Fruit fly (Drosophila melanogaster) whole organism, embryonic: ENCODE data around the gene nol.

Source experiments
- Aef1 ChIP-seq: fragments of 200-800 bp; sonication (Bioruptor generic); IDR thresholded peaks from 3 replicates; pipeline ENCODE4 v1.3.6; 2022; ENCODE audit warnings: missing biosample characterization, missing genetic modification characterization
- Atf3 ChIP-seq: fragments of 200-800 bp; sonication (Bioruptor generic); optimal IDR thresholded peaks from 3 replicates; lab custom pipeline; 2016; ENCODE audit warnings: missing biosample characterization, missing genetic modification characterization
- BEAF-32 ChIP-seq: fragments of 200-800 bp; sonication (Bioruptor generic); optimal IDR thresholded peaks from 3 replicates; lab custom pipeline; 2017; ENCODE audit warnings: missing biosample characterization, missing genetic modification characterization, mild to moderate bottlenecking, moderate library complexity, missing genetic modification reagents
- Bteb2 ChIP-seq: fragments of 200-800 bp; sonication (Bioruptor generic); optimal IDR thresholded peaks from 2 replicates; lab custom pipeline; 2016; ENCODE audit warnings: missing biosample characterization, missing genetic modification characterization
- C15 ChIP-seq: fragments of 200-800 bp; sonication (Bioruptor generic); IDR thresholded peaks from 3 replicates; pipeline ENCODE4 v1.3.6; 2022; ENCODE audit warnings: missing biosample characterization, missing genetic modification characterization
- CG10462 ChIP-seq: fragments of 200-800 bp; sonication (Bioruptor generic); optimal IDR thresholded peaks from 2 replicates; lab custom pipeline; 2016; ENCODE audit warnings: missing biosample characterization, missing genetic modification characterization
- CG10543 ChIP-seq: fragments of 200-800 bp; sonication (Bioruptor generic); optimal IDR thresholded peaks from 3 replicates; lab custom pipeline; 2017; ENCODE audit warnings: missing biosample characterization, mild to moderate bottlenecking, missing genetic modification characterization, moderate library complexity
- CG12744 ChIP-seq: fragments of 200-800 bp; sonication (Bioruptor generic); optimal IDR thresholded peaks from 2 replicates; lab custom pipeline; 2016; ENCODE audit warnings: missing biosample characterization, missing genetic modification characterization
- CG12769 ChIP-seq: fragments of 200-800 bp; sonication (Bioruptor generic); optimal IDR thresholded peaks from 2 replicates; lab custom pipeline; 2019; ENCODE audit warnings: missing biosample characterization, mild to moderate bottlenecking, missing genetic modification characterization, moderate library complexity
- CG13287 ChIP-seq: fragments of 200-800 bp; sonication (Bioruptor generic); IDR thresholded peaks from 2 replicates; pipeline ENCODE4 v1.3.6; 2022; ENCODE audit warnings: missing biosample characterization, missing genetic modification characterization; ENCODE audit not compliant: partially characterized antibody
- CG17361 ChIP-seq: fragments of 200-800 bp; sonication (Bioruptor generic); IDR thresholded peaks from 3 replicates; pipeline ENCODE4 v1.3.6; 2022; ENCODE audit warnings: missing biosample characterization, missing genetic modification characterization
- CG17802 ChIP-seq: fragments of 200-800 bp; sonication (Bioruptor generic); optimal IDR thresholded peaks from 2 replicates; lab custom pipeline; 2018; ENCODE audit warnings: missing biosample characterization, mild to moderate bottlenecking, missing genetic modification characterization, moderate library complexity
- CG18011 ChIP-seq: fragments of 200-800 bp; sonication (Bioruptor generic); optimal IDR thresholded peaks from 2 replicates; lab custom pipeline; 2017; ENCODE audit warnings: missing biosample characterization, missing genetic modification characterization, mild to moderate bottlenecking, moderate library complexity, missing genotype
- CG18476 ChIP-seq: fragments of 200-800 bp; sonication (Bioruptor generic); optimal IDR thresholded peaks from 2 replicates; lab custom pipeline; 2016; ENCODE audit warnings: missing biosample characterization, mild to moderate bottlenecking, missing genetic modification characterization
- CG3838 ChIP-seq: fragments of 200-800 bp; sonication (Bioruptor generic); optimal IDR thresholded peaks from 3 replicates; lab custom pipeline; 2016; ENCODE audit warnings: missing biosample characterization, missing genetic modification characterization
- CG4360 ChIP-seq: fragments of 200-800 bp; sonication (Bioruptor generic); IDR thresholded peaks from 2 replicates; pipeline ENCODE4 v1.3.6; 2022; ENCODE audit warnings: missing biosample characterization, missing genetic modification characterization
- CG5953 ChIP-seq: fragments of 200-800 bp; sonication (Bioruptor generic); IDR thresholded peaks from 2 replicates; pipeline ENCODE4 v1.3.6; 2022; ENCODE audit warnings: missing biosample characterization, missing genetic modification characterization
- CG6654 ChIP-seq: fragments of 200-800 bp; sonication (Bioruptor generic); optimal IDR thresholded peaks from 2 replicates; lab custom pipeline; 2017; ENCODE audit warnings: missing biosample characterization, mild to moderate bottlenecking, missing genetic modification characterization
- CG7271 ChIP-seq: fragments of 200-800 bp; sonication (Bioruptor generic); optimal IDR thresholded peaks from 2 replicates; lab custom pipeline; 2018; ENCODE audit warnings: missing biosample characterization, mild to moderate bottlenecking, missing genetic modification characterization, moderate library complexity
- CG9215 ChIP-seq: fragments of 200-800 bp; sonication (Bioruptor generic); IDR thresholded peaks from 2 replicates; pipeline ENCODE4 v1.3.6; 2022; ENCODE audit warnings: missing biosample characterization, missing genetic modification characterization
- CG9437 ChIP-seq: fragments of 200-800 bp; sonication (Bioruptor generic); optimal IDR thresholded peaks from 2 replicates; lab custom pipeline; 2018; ENCODE audit warnings: missing biosample characterization, mild to moderate bottlenecking, missing genetic modification characterization
- CG9817 ChIP-seq: fragments of 200-800 bp; sonication (Bioruptor generic); optimal IDR thresholded peaks from 2 replicates; lab custom pipeline; 2018; ENCODE audit warnings: missing biosample characterization, mild to moderate bottlenecking, missing genetic modification characterization, moderate library complexity
- D ChIP-seq, 2 experiments: fragments of 200-800 bp in 1 of 2; fragments of >200 bp in 1 of 2; sonication (Bioruptor generic) in 1 of 2; optimal IDR thresholded peaks; 2 replicates in 1 of 2; 3 replicates in 1 of 2; lab custom pipeline; 2017; ENCODE audit warnings: mild to moderate bottlenecking in 1 of 2, missing biosample characterization in 1 of 2, missing genetic modification characterization in 1 of 2, missing genetic modification reagents in 1 of 2
- Deaf1 ChIP-seq: fragments of 200-800 bp; optimal IDR thresholded peaks from 3 replicates; lab custom pipeline; 2019; ENCODE audit warnings: missing biosample characterization, mild to moderate bottlenecking, missing genetic modification characterization, moderate library complexity
- Dip2 ChIP-seq: fragments of 200-800 bp; sonication (Bioruptor generic); IDR thresholded peaks from 2 replicates; pipeline ENCODE4 v1.3.6; 2022; ENCODE audit warnings: missing biosample characterization, missing genetic modification characterization
- Dref ChIP-seq: fragments of 200-800 bp; sonication (Bioruptor generic); IDR thresholded peaks from 2 replicates; pipeline ENCODE4 v1.3.6; 2022; ENCODE audit warnings: missing biosample characterization, missing genetic modification characterization
- E2f2 ChIP-seq: fragments of 200-800 bp; sonication (Bioruptor generic); IDR thresholded peaks from 2 replicates; pipeline ENCODE4 v1.3.6; 2022; ENCODE audit warnings: missing biosample characterization, missing genetic modification characterization
- Fer3 ChIP-seq: fragments of 200-800 bp; sonication (Bioruptor generic); optimal IDR thresholded peaks from 2 replicates; lab custom pipeline; 2018; ENCODE audit warnings: missing biosample characterization, mild to moderate bottlenecking, missing genetic modification characterization, moderate library complexity
- Mes4 ChIP-seq: fragments of 200-800 bp; sonication (Bioruptor generic); optimal IDR thresholded peaks from 2 replicates; lab custom pipeline; 2016; ENCODE audit warnings: missing biosample characterization, missing genetic modification characterization
- NfI ChIP-seq: fragments of 200-800 bp; sonication (Bioruptor generic); optimal IDR thresholded peaks from 3 replicates; lab custom pipeline; 2018; ENCODE audit warnings: missing biosample characterization, mild to moderate bottlenecking, missing genetic modification characterization, moderate library complexity
- Opbp ChIP-seq: fragments of 200-800 bp; sonication (Bioruptor generic); IDR thresholded peaks from 3 replicates; pipeline ENCODE4 v1.3.6; 2022; ENCODE audit warnings: missing biosample characterization, missing genetic modification characterization; ENCODE audit not compliant: partially characterized antibody
- PHDP ChIP-seq: fragments of 200-800 bp; sonication (Bioruptor generic); optimal IDR thresholded peaks from 3 replicates; lab custom pipeline; 2018; ENCODE audit warnings: missing biosample characterization, mild to moderate bottlenecking, missing genetic modification characterization, moderate library complexity
- Rx ChIP-seq: fragments of 200-800 bp; sonication (Bioruptor generic); IDR thresholded peaks from 2 replicates; pipeline ENCODE4 v1.3.6; 2022; ENCODE audit warnings: missing biosample characterization, missing genetic modification characterization
- ac ChIP-seq: fragments of 200-800 bp; sonication (Bioruptor generic); optimal IDR thresholded peaks from 3 replicates; lab custom pipeline; 2017; ENCODE audit warnings: missing biosample characterization, mild to moderate bottlenecking, missing genetic modification characterization
- bigmax ChIP-seq: fragments of 200-800 bp; sonication (Bioruptor generic); optimal IDR thresholded peaks from 2 replicates; lab custom pipeline; 2018; ENCODE audit warnings: missing biosample characterization, mild to moderate bottlenecking, missing genetic modification characterization
- crp ChIP-seq, 2 experiments: fragments of 200-800 bp; sonication (Bioruptor generic); optimal IDR thresholded peaks; 2 replicates in 1 of 2; 3 replicates in 1 of 2; lab custom pipeline; 2017; ENCODE audit warnings: missing biosample characterization in 2 of 2, missing genetic modification characterization in 2 of 2, mild to moderate bottlenecking in 1 of 2, moderate library complexity in 1 of 2
- da ChIP-seq: fragments of 200-800 bp; sonication (Bioruptor generic); optimal IDR thresholded peaks from 2 replicates; lab custom pipeline; 2016; ENCODE audit warnings: missing biosample characterization, missing genetic modification characterization
- fu2 ChIP-seq: fragments of 200-800 bp; sonication (Bioruptor generic); optimal IDR thresholded peaks from 2 replicates; lab custom pipeline; 2016; ENCODE audit warnings: missing biosample characterization, missing genetic modification characterization
- her ChIP-seq: fragments of 200-800 bp; sonication (Bioruptor generic); optimal IDR thresholded peaks from 2 replicates; lab custom pipeline; 2016; ENCODE audit warnings: missing biosample characterization, missing genetic modification characterization
- lmd ChIP-seq: fragments of 200-800 bp; sonication (Bioruptor generic); IDR thresholded peaks from 2 replicates; pipeline ENCODE4 v1.3.6; 2022; ENCODE audit warnings: missing biosample characterization, missing genetic modification characterization
- odd ChIP-seq: fragments of 200-800 bp; sonication (Bioruptor generic); optimal IDR thresholded peaks from 2 replicates; lab custom pipeline; 2017; ENCODE audit warnings: missing biosample characterization, mild to moderate bottlenecking, missing genetic modification characterization
- psq ChIP-seq: fragments of 200-800 bp; sonication (Bioruptor generic); optimal IDR thresholded peaks from 2 replicates; lab custom pipeline; 2017; ENCODE audit warnings: missing biosample characterization, missing genetic modification characterization
- row ChIP-seq: fragments of 200-800 bp; sonication (Bioruptor generic); IDR thresholded peaks from 3 replicates; pipeline ENCODE4 v1.3.6; 2022; ENCODE audit warnings: missing biosample characterization, missing genetic modification characterization
- sim ChIP-seq: fragments of 200-800 bp; sonication (Bioruptor generic); IDR thresholded peaks from 2 replicates; pipeline ENCODE4 v1.3.6; 2022; ENCODE audit warnings: missing biosample characterization, missing genetic modification characterization
- sob ChIP-seq: fragments of 200-800 bp; sonication (Bioruptor generic); IDR thresholded peaks from 2 replicates; pipeline ENCODE4 v1.3.6; 2022; ENCODE audit warnings: missing biosample characterization, missing genetic modification characterization
- sqz ChIP-seq: fragments of 200-800 bp; sonication (Bioruptor generic); optimal IDR thresholded peaks from 3 replicates; lab custom pipeline; 2018; ENCODE audit warnings: missing biosample characterization, mild to moderate bottlenecking, missing genetic modification characterization
- stwl ChIP-seq: fragments of 200-800 bp; sonication (Bioruptor generic); optimal IDR thresholded peaks from 3 replicates; lab custom pipeline; 2018; ENCODE audit warnings: missing biosample characterization, mild to moderate bottlenecking, missing genetic modification characterization, moderate library complexity
- tgo ChIP-seq: fragments of 200-800 bp; sonication (Bioruptor generic); IDR thresholded peaks from 3 replicates; pipeline ENCODE4 v1.3.6; 2022; ENCODE audit warnings: missing biosample characterization, missing genetic modification characterization
- tna ChIP-seq: fragments of 200-800 bp; sonication (Bioruptor generic); IDR thresholded peaks from 2 replicates; pipeline ENCODE4 v1.3.6; 2022; ENCODE audit warnings: missing biosample characterization, missing genetic modification characterization; ENCODE audit not compliant: partially characterized antibody

Gene nol

DNA sequence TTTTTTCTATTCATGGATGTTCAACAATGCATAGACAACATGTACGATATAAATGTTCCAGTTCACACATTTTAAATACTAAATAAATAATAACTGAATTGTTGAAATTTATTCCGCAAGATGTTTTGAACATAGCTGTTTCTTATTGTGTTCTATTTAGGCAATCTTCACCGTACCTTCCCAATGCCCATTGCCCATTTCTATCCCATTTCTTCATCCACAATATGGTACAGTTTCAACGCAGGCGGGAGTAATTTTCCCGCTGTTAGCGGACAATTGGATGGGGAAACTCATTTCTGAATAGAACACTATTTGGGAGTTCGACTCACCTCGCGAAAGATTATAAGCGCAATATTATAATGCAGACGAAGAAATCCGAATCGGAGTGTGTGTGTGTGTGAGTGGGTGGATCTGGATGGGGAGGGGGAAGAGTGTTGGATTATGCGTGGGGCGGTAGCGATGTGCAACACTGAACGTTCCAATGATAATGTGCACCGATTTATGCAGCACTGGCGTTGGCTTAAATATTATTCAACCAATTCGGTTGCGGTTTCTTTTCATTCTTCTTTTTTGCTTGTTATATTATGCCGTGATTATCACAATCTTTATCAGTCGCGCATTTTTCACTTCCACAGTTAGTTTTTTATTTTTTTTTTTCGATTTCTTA lies 38.6 kb upstream of the nol start (continued):
- TF ChIP-seq lmd (peak; percentile 35), da (GFP tag; lab: Kevin White, UChicago) (no peak), Opbp (GFP tag; lab: Robert Waterston, UW) (peak; percentile 42; the same call in 1 of the 3 replicates), CG10462 (GFP tag; lab: Kevin White, UChicago) (peak; percentile 43), NfI (peak; percentile 62), tna (GFP tag; lab: Robert Waterston, UW) (no peak), sim (GFP tag; lab: Robert Waterston, UW) (no peak), Deaf1 (tag; lab: Kevin White, UChicago) (peak; percentile 60), CG17361 (GFP tag; lab: Robert Waterston, UW) (no peak), CG3838 (GFP tag; lab: Kevin White, UChicago) (no peak), crp (GFP tag; optimal IDR thresholded peaks at IDR 0.05; lab: Kevin White, UChicago) (peak in 1 of 2 experiments; percentile 39), CG13287 (GFP tag; lab: Robert Waterston, UW) (no peak; the same call in 1 of the 2 replicates), CG5953 (GFP tag; lab: Robert Waterston, UW) (no peak), her (GFP tag; lab: Kevin White, UChicago) (peak; percentile 61), CG9817 (peak; percentile 10), stwl (tag; lab: Kevin White, UChicago) (peak; percentile 85), Dip2 (GFP tag; lab: Robert Waterston, UW) (no peak), CG17802 (tag; lab: Kevin White, UChicago) (peak; percentile 12), ac (GFP tag; lab: Kevin White, UChicago) (no peak), CG6654 (GFP tag; lab: Kevin White, UChicago) (peak; percentile 14), sqz (GFP tag; lab: Kevin White, UChicago) (peak; percentile 56), Aef1 (GFP tag; lab: Robert Waterston, UW) (no peak; the same call in 2 of the 3 replicates), CG9437 (GFP tag; lab: Kevin White, UChicago) (peak; percentile 40), odd (GFP tag; lab: Kevin White, UChicago) (no peak), Fer3 (tag; lab: Kevin White, UChicago) (peak; percentile 24), CG18476 (no peak), CG18011 (GFP tag; lab: Kevin White, UChicago) (no peak), Atf3 (no peak), BEAF-32 (GFP tag; lab: Kevin White, UChicago) (peak; percentile 1), CG9215 (GFP tag; lab: Robert Waterston, UW) (0 out of 2 replicates have a peak, but pooled peaks have one; percentile 6), E2f2 (GFP tag; lab: Robert Waterston, UW) (peak; percentile 34; the same call in 1 of the 2 replicates), CG10543 (no peak), CG7271 (no peak), Rx (GFP tag; lab: Robert Waterston, UW) (0 out of 2 replicates have a peak, but pooled peaks have one; percentile 26), D (optimal IDR thresholded peaks at IDR 0.05; lab: Kevin White, UChicago) (no peak), D (GFP tag; optimal IDR thresholded peaks at IDR 0.05; lab: Kevin White, UChicago) (peak; percentile 5), fu2 (GFP tag; lab: Kevin White, UChicago) (peak; percentile 34), tgo (GFP tag; lab: Robert Waterston, UW) (peak; percentile 34; the same call in 2 of the 3 replicates), CG12769 (tag; lab: Kevin White, UChicago) (peak; percentile 60), psq (GFP tag; lab: Kevin White, UChicago) (peak; percentile 67), CG4360 (no peak), CG12744 (GFP tag; lab: Kevin White, UChicago) (no peak), PHDP (no peak), C15 (no peak), Mes4 (GFP tag; lab: Kevin White, UChicago) (peak; percentile 57), row (GFP tag; lab: Robert Waterston, UW) (no peak; the same call in 1 of the 3 replicates), sob (GFP tag; lab: Robert Waterston, UW) (peak; percentile 78), bigmax (GFP tag; lab: Kevin White, UChicago) (no peak), Bteb2 (GFP tag; lab: Kevin White, UChicago) (no peak), Dref (GFP tag; lab: Robert Waterston, UW) (no peak)
